Fruit fly (Drosophila melanogaster) whole organism: ENCODE data around the gene CG14062.

Experiments used
- CG8478 ChIP-seq: fragments of >200 bp; optimal IDR thresholded peaks from 2 replicates; lab custom pipeline; 2018; ENCODE audit warnings: inconsistent platforms
- Dll ChIP-seq: fragments of >200 bp; optimal IDR thresholded peaks from 2 replicates; lab custom pipeline; 2017
- EcR ChIP-seq, 2 experiments: fragments of >200 bp; optimal IDR thresholded peaks; 2 replicates each; lab custom pipeline; 2017; ENCODE audit warnings: missing biosample characterization in 2 of 2, missing genetic modification characterization in 2 of 2, missing genetic modification reagents in 2 of 2
- pan ChIP-seq: fragments of >200 bp; optimal IDR thresholded peaks from 2 replicates; lab custom pipeline; 2017
- psq ChIP-seq: fragments of >200 bp; optimal IDR thresholded peaks from 2 replicates; lab custom pipeline; 2017
- usp ChIP-seq: fragments of >200 bp; optimal IDR thresholded peaks from 2 replicates; lab custom pipeline; 2017; ENCODE audit warnings: missing biosample characterization, missing genetic modification characterization, mixed read lengths

CG14062 gene

dm6 chr3R:28628696-28629095 lies 14.0 kb downstream of the CG14062 start:
- peak in 1 of 2 experiments; percentile 57 for TF ChIP-seq EcR (GFP tag; optimal IDR thresholded peaks at IDR 0.05; lab: Kevin White, UChicago)
- no peak for TF ChIP-seq psq (lab: Kevin White, UChicago)

- TF ChIP-seq CG8478 (lab: Kevin White, UChicago): no peak
- no peak for TF ChIP-seq pan (lab: Kevin White, UChicago)
- no peak for TF ChIP-seq usp
- TF ChIP-seq psq (lab: Kevin White, UChicago): no peak
- TF ChIP-seq Dll: no peak
- no peak for TF ChIP-seq EcR (GFP tag; optimal IDR thresholded peaks at IDR 0.05; lab: Kevin White, UChicago)
Measured at dm6 chr3R:28627267-28627666, 15.4 kb downstream of the CG14062 start.

DNA sequence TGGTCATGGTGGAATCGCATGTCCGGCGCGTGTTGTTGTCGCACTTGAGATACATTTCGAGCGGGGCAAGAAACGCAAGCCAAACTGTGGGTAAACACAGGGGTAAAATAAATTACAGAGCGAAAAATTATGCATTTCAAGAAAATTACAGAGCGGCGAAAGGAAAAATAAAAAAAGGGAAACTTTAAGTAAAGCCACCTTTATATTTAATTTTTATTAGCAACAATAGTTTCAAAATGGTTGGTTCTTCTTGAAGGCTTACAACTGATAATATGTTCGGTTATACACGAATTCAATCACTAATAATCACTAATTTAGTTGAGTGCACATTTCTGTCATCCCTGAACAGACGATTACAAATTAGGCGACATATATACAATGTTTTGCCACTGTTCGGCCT lies 19.1 kb downstream of the CG14062 start:
- TF ChIP-seq usp: no peak

DNA sequence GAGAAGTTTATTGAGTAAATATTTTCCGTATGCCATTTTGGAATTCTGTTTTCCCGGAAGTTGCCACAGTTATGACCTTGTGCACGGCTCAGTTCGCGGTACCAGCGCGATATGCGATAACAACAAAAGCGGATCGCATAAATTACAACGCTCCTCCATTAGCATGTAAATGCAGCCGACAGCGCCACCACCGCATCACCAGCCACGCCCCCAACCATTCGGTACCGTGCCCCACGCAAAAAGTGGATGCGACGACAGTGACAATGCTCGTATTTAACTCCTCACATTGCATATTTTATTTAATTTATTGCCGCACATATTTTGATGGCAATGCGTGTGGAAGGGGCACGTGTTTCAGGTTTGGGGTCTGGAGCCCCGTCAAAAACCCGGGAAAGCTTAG lies 19.6 kb downstream of the CG14062 start:
- TF ChIP-seq usp: no peak
- TF ChIP-seq EcR (GFP tag; optimal IDR thresholded peaks at IDR 0.05; lab: Kevin White, UChicago): no peak
- TF ChIP-seq CG8478 (lab: Kevin White, UChicago): no peak
- no peak for TF ChIP-seq pan (lab: Kevin White, UChicago)
- no peak for TF ChIP-seq psq (lab: Kevin White, UChicago)
- no peak for TF ChIP-seq Dll

dm6 chr3R:28620813-28621212 lies 21.9 kb downstream of the CG14062 start:
- no peak for TF ChIP-seq psq (lab: Kevin White, UChicago)
- TF ChIP-seq pan (lab: Kevin White, UChicago): no peak
- TF ChIP-seq CG8478 (lab: Kevin White, UChicago): no peak
- TF ChIP-seq Dll: no peak
- no peak for TF ChIP-seq usp
- TF ChIP-seq EcR (GFP tag; optimal IDR thresholded peaks at IDR 0.05; lab: Kevin White, UChicago): no peak

- no peak for TF ChIP-seq psq (lab: Kevin White, UChicago)
- no peak for TF ChIP-seq Dll
Measured at dm6 chr3R:28605835-28606234, 36.9 kb downstream of the CG14062 start, which contains the start of gene CG9986. Gene CG9986 (plus strand): TSS chr3R:28606079.

dm6 chr3R:28603561-28603960 lies 39.1 kb downstream of the CG14062 start:
- TF ChIP-seq pan (lab: Kevin White, UChicago) (no peak), psq (lab: Kevin White, UChicago) (no peak), usp (no peak), Dll (no peak), CG8478 (lab: Kevin White, UChicago) (no peak), EcR (GFP tag; optimal IDR thresholded peaks at IDR 0.05; lab: Kevin White, UChicago) (no peak)

DNA sequence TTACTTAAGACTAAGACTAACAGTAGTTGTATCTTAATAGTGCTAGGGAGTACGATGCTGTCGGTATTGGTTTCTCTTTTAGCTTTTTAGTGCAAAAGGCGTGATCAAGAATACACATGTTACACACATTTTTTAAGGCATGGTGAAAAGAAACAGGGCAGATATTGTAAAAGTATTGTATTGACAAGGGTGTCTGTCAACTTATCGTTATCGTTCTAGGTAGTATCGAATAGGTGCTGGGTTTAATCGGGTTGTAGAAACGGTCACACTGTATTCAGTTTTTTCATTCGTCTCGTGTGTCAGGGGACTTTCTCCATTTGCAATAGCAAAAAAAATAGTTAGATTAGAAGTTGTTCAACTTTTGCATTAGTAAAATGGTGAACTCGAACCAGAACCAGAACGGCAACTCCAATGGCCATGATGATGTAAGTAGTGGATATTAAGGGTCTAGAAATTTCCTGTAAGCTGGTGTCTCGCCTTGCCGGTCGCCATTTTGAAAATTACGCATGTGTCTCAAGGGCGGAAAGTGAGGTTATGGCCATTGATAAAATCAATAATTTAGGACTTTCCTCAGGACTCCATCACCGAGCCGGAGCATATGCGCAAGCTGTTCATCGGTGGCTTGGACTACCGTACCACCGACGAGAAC lies 42.4 kb downstream of the CG14062 start:
- TF ChIP-seq psq (lab: Kevin White, UChicago) (no peak), CG8478 (lab: Kevin White, UChicago) (no peak), Dll (no peak), usp (no peak), pan (lab: Kevin White, UChicago) (no peak), EcR (GFP tag; optimal IDR thresholded peaks at IDR 0.05; lab: Kevin White, UChicago) (no peak)

dm6 chr3R:28599238-28600127 lies 43.2 kb downstream of the CG14062 start, which contains the start of the genes Noa36 and Hrb98DE:
Gene Noa36 (minus strand): TSS chr3R:28599288.
Gene Hrb98DE (plus strand): TSS chr3R:28599834.
- TF ChIP-seq EcR (GFP tag; optimal IDR thresholded peaks at IDR 0.05; lab: Kevin White, UChicago) (no peak), usp (no peak), Dll (no peak), psq (lab: Kevin White, UChicago) (no peak), CG8478 (lab: Kevin White, UChicago) (no peak), pan (lab: Kevin White, UChicago) (no peak)

dm6 chr3R:28597527-28597926 lies 45.2 kb downstream of the CG14062 start:
- TF ChIP-seq usp (no peak), CG8478 (lab: Kevin White, UChicago) (no peak), psq (lab: Kevin White, UChicago) (no peak), Dll (no peak), pan (lab: Kevin White, UChicago) (no peak), EcR (GFP tag; optimal IDR thresholded peaks at IDR 0.05; lab: Kevin White, UChicago) (no peak)

DNA sequence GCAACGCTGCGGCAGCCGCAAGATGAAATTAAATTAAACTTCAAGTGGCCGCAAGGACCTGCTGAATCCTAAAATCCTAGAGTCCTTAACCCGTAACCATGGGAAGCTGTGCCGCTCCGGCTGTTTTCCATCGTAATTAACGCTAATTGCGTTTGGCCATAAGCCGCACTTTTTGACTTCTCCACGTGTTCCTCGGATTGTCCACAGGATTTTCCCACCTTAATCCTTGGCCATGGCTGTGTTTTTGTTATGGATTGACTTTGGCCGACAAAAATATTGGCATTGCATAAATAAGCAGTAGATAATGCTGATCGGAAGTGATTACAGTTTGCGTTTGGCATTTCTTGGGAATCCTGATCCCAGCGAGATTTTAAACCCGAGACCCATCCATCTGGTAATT lies 46.3 kb downstream of the CG14062 start:
- TF ChIP-seq pan (lab: Kevin White, UChicago) (no peak), CG8478 (lab: Kevin White, UChicago) (no peak), usp (no peak), Dll (no peak), EcR (GFP tag; optimal IDR thresholded peaks at IDR 0.05; lab: Kevin White, UChicago) (no peak), psq (lab: Kevin White, UChicago) (no peak)

DNA sequence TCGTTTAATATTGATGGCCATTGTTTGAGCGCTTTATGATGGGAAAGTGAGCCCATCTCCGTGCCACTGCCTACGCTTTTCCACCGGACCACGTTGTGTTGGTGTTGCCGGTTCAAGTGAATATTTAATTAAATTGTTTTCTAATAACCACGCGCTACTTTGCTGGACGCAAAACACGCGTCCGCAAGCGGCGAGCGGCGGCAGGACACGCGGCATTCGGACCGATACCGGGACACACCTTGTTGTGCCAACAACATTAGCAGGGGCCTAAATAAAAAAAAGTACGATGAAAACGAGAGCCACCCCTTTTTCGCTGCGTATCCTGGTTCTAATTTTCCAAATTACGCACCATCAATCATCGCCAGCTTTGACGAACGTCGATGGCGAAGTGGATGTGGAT lies 46.8 kb downstream of the CG14062 start:
- no peak for TF ChIP-seq pan (lab: Kevin White, UChicago)
- no peak for TF ChIP-seq Dll
- no peak for TF ChIP-seq usp
- no peak for TF ChIP-seq EcR (GFP tag; optimal IDR thresholded peaks at IDR 0.05; lab: Kevin White, UChicago)
- TF ChIP-seq CG8478 (lab: Kevin White, UChicago): no peak
- no peak for TF ChIP-seq psq (lab: Kevin White, UChicago)
